Worm (Caenorhabditis elegans) whole organism, L1 larva: ENCODE data around the gene ZK1010.10.

Source experiments
- C04F5.9 ChIP-seq: sonication (generic microtip); optimal IDR thresholded peaks from 2 replicates; lab custom pipeline; 2016; ENCODE audit warnings: missing genetic modification characterization, missing compliant biosample characterization
- C16A3.4 ChIP-seq: fragments of 150-350 bp; optimal IDR thresholded peaks from 2 replicates; lab custom pipeline; 2014; ENCODE audit warnings: missing biosample characterization, missing genetic modification characterization
- F16B12.6 ChIP-seq: fragments of 150-350 bp; optimal IDR thresholded peaks from 2 replicates; lab custom pipeline; 2014; ENCODE audit warnings: missing biosample characterization, missing genetic modification characterization
- ceh-63 ChIP-seq: fragments of 200-800 bp; sonication (Bioruptor generic); optimal IDR thresholded peaks from 2 replicates; lab custom pipeline; 2018; ENCODE audit warnings: mild to moderate bottlenecking, missing genetic modification characterization, missing compliant biosample characterization
- ceh-8 ChIP-seq: fragments of 200-800 bp; sonication (Bioruptor generic); optimal IDR thresholded peaks from 2 replicates; lab custom pipeline; 2018; ENCODE audit warnings: mild to moderate bottlenecking, missing genetic modification characterization, moderate library complexity, missing compliant biosample characterization
- ceh-82 ChIP-seq, 3 experiments: fragments of 150-350 bp in 1 of 3; sonication (generic microtip) in 2 of 3; optimal IDR thresholded peaks; 2 replicates each; lab custom pipeline; 2014 to 2017; ENCODE audit warnings: missing biosample characterization in 3 of 3, missing genetic modification characterization in 3 of 3
- dpl-1 ChIP-seq, 3 experiments: fragments of 150-350 bp in 2 of 3; sonication (generic microtip) in 1 of 3; optimal IDR thresholded peaks; 2 replicates each; lab custom pipeline; 2014 to 2017; ENCODE audit warnings: missing biosample characterization in 3 of 3, missing genetic modification characterization in 3 of 3, missing genetic modification reagents in 3 of 3
- efl-1 ChIP-seq, 4 experiments: fragments of 150-350 bp; optimal IDR thresholded peaks in 3 of 4; peaks in 1 of 4; 1 replicate in 1 of 4; 2 replicates in 3 of 4; lab custom pipeline; 2014; ENCODE audit warnings: missing biosample characterization in 2 of 4, missing genetic modification characterization in 2 of 4, missing genetic modification reagents in 2 of 4
- efl-3 ChIP-seq: fragments of 200-800 bp; sonication (Bioruptor generic); optimal IDR thresholded peaks from 2 replicates; lab custom pipeline; 2018; ENCODE audit warnings: mild to moderate bottlenecking, missing genetic modification characterization, missing compliant biosample characterization
- egl-27 ChIP-seq, 2 experiments: fragments of 150-350 bp in 1 of 2; sonication (generic microtip); optimal IDR thresholded peaks; 3 replicates each; lab custom pipeline; 2017 to 2018; ENCODE audit warnings: missing biosample characterization in 2 of 2, missing genetic modification characterization in 2 of 2, missing genetic modification reagents in 2 of 2
- fkh-4 ChIP-seq: sonication (generic microtip); optimal IDR thresholded peaks from 2 replicates; lab custom pipeline; 2016; ENCODE audit warnings: missing compliant biosample characterization, missing genetic modification characterization, borderline replicate concordance
- grh-1 ChIP-seq: fragments of 200-800 bp; sonication (Bioruptor generic); IDR thresholded peaks from 2 replicates; pipeline ENCODE4 v1.3.6; 2022; ENCODE audit warnings: missing genetic modification reagents, missing genetic modification characterization, missing compliant biosample characterization
- hpl-2 ChIP-seq: fragments of 150-350 bp; optimal IDR thresholded peaks from 2 replicates; lab custom pipeline; 2014; ENCODE audit warnings: missing biosample characterization, missing genetic modification reagents, missing genetic modification characterization
- irx-1 ChIP-seq: sonication (generic microtip); optimal IDR thresholded peaks from 2 replicates; lab custom pipeline; 2016; ENCODE audit warnings: missing genetic modification characterization, missing compliant biosample characterization
- isw-1 ChIP-seq: fragments of 200-800 bp; sonication (Bioruptor generic); IDR thresholded peaks from 2 replicates; pipeline ENCODE4 v1.3.6; 2022; ENCODE audit warnings: missing genetic modification characterization, missing compliant biosample characterization
- lin-13 ChIP-seq: fragments of 150-350 bp; optimal IDR thresholded peaks from 2 replicates; lab custom pipeline; 2014; ENCODE audit warnings: missing biosample characterization, missing genetic modification reagents, missing genetic modification characterization
- lin-15B ChIP-seq: fragments of 150-350 bp; sonication (generic microtip); optimal IDR thresholded peaks from 3 replicates; lab custom pipeline; 2014; ENCODE audit warnings: missing biosample characterization, missing genetic modification characterization
- lin-39 ChIP-seq: fragments of 150-350 bp; optimal IDR thresholded peaks from 2 replicates; lab custom pipeline; 2014; ENCODE audit warnings: missing biosample characterization, missing genetic modification reagents, missing genetic modification characterization
- mab-9 ChIP-seq: fragments of 200-800 bp; sonication (Bioruptor generic); IDR thresholded peaks from 2 replicates; pipeline ENCODE4 v1.3.6; 2022; ENCODE audit warnings: missing genetic modification reagents, missing genetic modification characterization, missing compliant biosample characterization
- mep-1 ChIP-seq: fragments of 150-350 bp; optimal IDR thresholded peaks from 2 replicates; lab custom pipeline; 2014; ENCODE audit warnings: missing biosample characterization, missing genetic modification characterization
- nhr-11 ChIP-seq: fragments of 150-350 bp; optimal IDR thresholded peaks from 2 replicates; lab custom pipeline; 2014; ENCODE audit warnings: missing biosample characterization, missing genetic modification characterization
- nhr-12 ChIP-seq: sonication (generic microtip); optimal IDR thresholded peaks from 2 replicates; lab custom pipeline; 2017; ENCODE audit warnings: missing biosample characterization, missing genetic modification characterization
- nhr-237 ChIP-seq: fragments of 150-350 bp; optimal IDR thresholded peaks from 2 replicates; lab custom pipeline; 2014; ENCODE audit warnings: missing biosample characterization, missing genetic modification characterization
- nhr-71 ChIP-seq: sonication (generic microtip); optimal IDR thresholded peaks from 2 replicates; lab custom pipeline; 2016; ENCODE audit warnings: mild to moderate bottlenecking, missing genetic modification characterization, moderate library complexity, missing compliant biosample characterization
- nhr-77 ChIP-seq: fragments of 150-350 bp; optimal IDR thresholded peaks from 2 replicates; lab custom pipeline; 2014; ENCODE audit warnings: missing biosample characterization, missing genetic modification characterization
- nhr-84 ChIP-seq: sonication (generic microtip); optimal IDR thresholded peaks from 2 replicates; lab custom pipeline; 2017; ENCODE audit warnings: missing biosample characterization, missing genetic modification characterization
- nhr-90 ChIP-seq: sonication (generic microtip); optimal IDR thresholded peaks from 2 replicates; lab custom pipeline; 2016; ENCODE audit warnings: mild to moderate bottlenecking, missing genetic modification characterization, missing compliant biosample characterization; ENCODE audit not compliant: poor library complexity
- pax-3 ChIP-seq: fragments of 200-800 bp; sonication (Bioruptor generic); optimal IDR thresholded peaks from 2 replicates; lab custom pipeline; 2018; ENCODE audit warnings: mild to moderate bottlenecking, missing genetic modification characterization, moderate library complexity, missing compliant biosample characterization
- pqm-1 ChIP-seq: sonication (generic microtip); optimal IDR thresholded peaks from 3 replicates; lab custom pipeline; 2017; ENCODE audit warnings: missing biosample characterization, missing genetic modification characterization
- rnt-1 ChIP-seq: sonication (generic microtip); optimal IDR thresholded peaks from 2 replicates; lab custom pipeline; 2016; ENCODE audit warnings: mild to moderate bottlenecking, missing genetic modification characterization, moderate library complexity, missing compliant biosample characterization
- snpc-4 ChIP-seq: fragments of 150-350 bp; optimal IDR thresholded peaks from 2 replicates; lab custom pipeline; 2014; ENCODE audit warnings: missing biosample characterization, missing genetic modification characterization
- snu-23 ChIP-seq: sonication (generic microtip); optimal IDR thresholded peaks from 2 replicates; lab custom pipeline; 2016; ENCODE audit warnings: missing genetic modification characterization, missing compliant biosample characterization
- sup-37 ChIP-seq: fragments of 200-800 bp; sonication (Bioruptor generic); optimal IDR thresholded peaks from 2 replicates; lab custom pipeline; 2018; ENCODE audit warnings: mild to moderate bottlenecking, missing genetic modification characterization, missing compliant biosample characterization
- swsn-7 ChIP-seq: sonication (generic microtip); optimal IDR thresholded peaks from 2 replicates; lab custom pipeline; 2016; ENCODE audit warnings: missing genetic modification characterization, missing compliant biosample characterization
- tbx-2 ChIP-seq: sonication (generic microtip); optimal IDR thresholded peaks from 2 replicates; lab custom pipeline; 2016; ENCODE audit warnings: missing genetic modification characterization, missing compliant biosample characterization
- tlp-1 ChIP-seq: fragments of 150-350 bp; optimal IDR thresholded peaks from 2 replicates; lab custom pipeline; 2014; ENCODE audit warnings: missing biosample characterization, missing genetic modification characterization
- unc-130 ChIP-seq: fragments of 150-350 bp; optimal IDR thresholded peaks from 2 replicates; lab custom pipeline; 2017; ENCODE audit warnings: missing biosample characterization, missing genetic modification characterization, inconsistent platforms
- unc-30 ChIP-seq: sonication (generic microtip); optimal IDR thresholded peaks from 2 replicates; lab custom pipeline; 2017; ENCODE audit warnings: missing biosample characterization, missing genetic modification characterization
- unc-62 ChIP-seq: fragments of 150-350 bp; optimal IDR thresholded peaks from 2 replicates; lab custom pipeline; 2014; ENCODE audit warnings: missing biosample characterization, missing genetic modification reagents, missing genetic modification characterization
- unc-86 ChIP-seq: sonication (generic microtip); optimal IDR thresholded peaks from 2 replicates; lab custom pipeline; 2016; ENCODE audit warnings: missing genetic modification characterization, missing compliant biosample characterization
- unc-98 ChIP-seq: fragments of 200-800 bp; sonication (Bioruptor generic); IDR thresholded peaks from 2 replicates; pipeline ENCODE4 v1.3.6; 2022; ENCODE audit warnings: missing genetic modification characterization, missing compliant biosample characterization
- zip-4 ChIP-seq: fragments of 200-800 bp; sonication (Bioruptor generic); optimal IDR thresholded peaks from 2 replicates; lab custom pipeline; 2018; ENCODE audit warnings: mild to moderate bottlenecking, missing genetic modification characterization, moderate library complexity, missing compliant biosample characterization
- ztf-11 ChIP-seq, 2 experiments: sonication (generic microtip); optimal IDR thresholded peaks; 2 replicates each; lab custom pipeline; 2016 to 2017; ENCODE audit warnings: missing genetic modification characterization in 2 of 2, missing biosample characterization in 1 of 2, missing compliant biosample characterization in 1 of 2
- ztf-4 ChIP-seq: fragments of 150-350 bp; optimal IDR thresholded peaks from 2 replicates; lab custom pipeline; 2014; ENCODE audit warnings: missing biosample characterization, missing genetic modification characterization

ZK1010.10 gene

DNA sequence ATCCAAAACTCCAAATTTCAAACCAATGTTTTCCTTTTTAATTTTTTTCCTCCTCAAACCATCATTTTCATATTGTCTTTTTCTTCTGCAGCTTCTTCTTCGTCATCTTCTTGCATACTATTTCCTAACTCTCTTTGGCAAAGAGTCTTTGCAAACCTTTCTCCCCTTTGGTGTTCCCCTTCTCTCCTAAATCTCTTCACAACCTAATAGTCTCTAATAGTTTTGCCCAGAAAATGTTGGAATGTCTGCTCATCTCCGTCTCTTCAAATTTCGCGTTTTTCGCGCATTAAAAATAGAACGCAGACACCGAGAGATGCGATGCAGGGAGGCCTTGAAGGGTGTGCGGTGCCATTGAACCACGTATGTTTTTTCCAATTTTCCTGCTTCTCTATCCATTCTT is at the start of gene ZK1010.10 (continued):
- TF ChIP-seq efl-1 (optimal IDR thresholded peaks at IDR 0.05; lab: Kevin White, UChicago), result peak; percentile 62 to 78
- TF ChIP-seq efl-1 (GFP tag; optimal IDR thresholded peaks at IDR 0.05 in 1 of 2; lab: Kevin White, UChicago), result peak; percentile 40 to 70
- no peak for TF ChIP-seq nhr-237 (tag; lab: Kevin White, UChicago)
- no peak for TF ChIP-seq hpl-2 (GFP tag; lab: Kevin White, UChicago)
- TF ChIP-seq unc-62, result no peak
- no peak for TF ChIP-seq irx-1 (tag; lab: Kevin White, UChicago)
- no peak for TF ChIP-seq tlp-1
- TF ChIP-seq swsn-7, result peak; percentile 30
- no peak for TF ChIP-seq unc-86 (tag; lab: Kevin White, UChicago)
- peak; percentile 4 for TF ChIP-seq snpc-4 (tag; lab: Kevin White, UChicago)
- TF ChIP-seq ztf-11 (tag; optimal IDR thresholded peaks at IDR 0.05; lab: Kevin White, UChicago), result no peak
- TF ChIP-seq ceh-82 (tag; optimal IDR thresholded peaks at IDR 0.05; lab: Kevin White, UChicago), result peak in 2 of 3 experiments; percentile 55 to 67
- no peak for TF ChIP-seq efl-3 (GFP tag; lab: Kevin White, UChicago)
- TF ChIP-seq pax-3 (tag; lab: Kevin White, UChicago), result no peak
- TF ChIP-seq ztf-4 (tag; lab: Kevin White, UChicago), result no peak
- TF ChIP-seq nhr-77 (tag; lab: Kevin White, UChicago), result peak; percentile 13
- no peak for TF ChIP-seq rnt-1 (tag; lab: Kevin White, UChicago)
- peak in 2 of 3 experiments; percentile 15 to 45 for TF ChIP-seq dpl-1 (GFP tag; optimal IDR thresholded peaks at IDR 0.05; lab: Kevin White, UChicago)
- no peak for TF ChIP-seq pqm-1 (tag; lab: Kevin White, UChicago)
- no peak for TF ChIP-seq sup-37 (GFP tag; lab: Kevin White, UChicago)
- TF ChIP-seq ceh-63 (GFP tag; lab: Kevin White, UChicago), result no peak
- peak; percentile 23 for TF ChIP-seq tbx-2 (tag; lab: Kevin White, UChicago)
- peak; percentile 36 for TF ChIP-seq mep-1 (tag; lab: Kevin White, UChicago)
- no peak for TF ChIP-seq nhr-84 (tag; lab: Kevin White, UChicago)
- no peak for TF ChIP-seq lin-13 (GFP tag; lab: Kevin White, UChicago)
- no peak for TF ChIP-seq C04F5.9 (tag; lab: Kevin White, UChicago)
- no peak for TF ChIP-seq ceh-8 (GFP tag; lab: Kevin White, UChicago)
- TF ChIP-seq fkh-4 (tag; lab: Kevin White, UChicago), result no peak
- peak; percentile 18 for TF ChIP-seq isw-1
- no peak for TF ChIP-seq nhr-11 (tag; lab: Kevin White, UChicago)
- no peak for TF ChIP-seq nhr-71

DNA sequence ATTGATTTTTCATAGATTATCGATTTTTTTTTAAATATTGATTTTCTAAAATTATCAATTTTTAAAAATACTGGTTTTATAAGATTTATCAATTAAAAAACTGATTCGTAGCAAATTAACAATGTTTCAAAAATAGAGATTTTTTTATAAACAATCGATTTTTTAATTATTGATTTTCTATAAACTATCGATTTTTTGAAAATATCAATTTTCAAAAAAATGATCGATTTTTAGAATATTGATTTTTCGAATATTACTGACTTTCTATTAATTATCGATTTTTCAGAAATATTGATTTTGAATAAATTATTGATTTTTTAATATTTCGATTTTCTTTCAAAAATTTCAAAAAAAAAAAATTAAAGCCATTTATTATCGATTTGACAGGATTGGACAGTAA is 49.6 kb upstream of the ZK1010.10 start:
- TF ChIP-seq F16B12.6 (tag; lab: Kevin White, UChicago), result no peak
- no peak for TF ChIP-seq unc-98 (GFP tag; lab: Robert Waterston, UW)
- no peak for TF ChIP-seq nhr-90 (tag; lab: Kevin White, UChicago)
- no peak for TF ChIP-seq unc-130 (tag; lab: Kevin White, UChicago)
- no peak for TF ChIP-seq zip-4 (GFP tag; lab: Kevin White, UChicago)
- no peak for TF ChIP-seq snu-23 (GFP tag; lab: Kevin White, UChicago)
- no peak for TF ChIP-seq egl-27 (tag; optimal IDR thresholded peaks at IDR 0.05; lab: Kevin White, UChicago)
- TF ChIP-seq C04F5.9 (tag; lab: Kevin White, UChicago), result no peak
- TF ChIP-seq mab-9 (GFP tag; lab: Robert Waterston, UW), result no peak
- no peak for TF ChIP-seq unc-30
- TF ChIP-seq lin-39 (tag; lab: Kevin White, UChicago), result no peak
- TF ChIP-seq nhr-12 (tag; lab: Kevin White, UChicago), result no peak
- no peak for TF ChIP-seq C16A3.4
- TF ChIP-seq isw-1, result no peak
- no peak for TF ChIP-seq sup-37 (GFP tag; lab: Kevin White, UChicago)
- TF ChIP-seq rnt-1 (tag; lab: Kevin White, UChicago), result no peak
- no peak for TF ChIP-seq grh-1 (GFP tag; lab: Robert Waterston, UW)
- no peak for TF ChIP-seq snpc-4 (tag; lab: Kevin White, UChicago)
- no peak for TF ChIP-seq lin-15B (tag; lab: Kevin White, UChicago)
